Fruit fly (Drosophila melanogaster) whole organism, embryonic: ENCODE data around the gene Cad99C.

Source experiments
- Ada2b ChIP-seq: fragments of 200-800 bp; sonication (Bioruptor generic); IDR thresholded peaks from 2 replicates; pipeline ENCODE4 v1.3.6; 2022; ENCODE audit warnings: missing biosample characterization, missing genetic modification characterization
- Atf-2 ChIP-seq: fragments of 200-800 bp; sonication (Bioruptor generic); optimal IDR thresholded peaks from 2 replicates; lab custom pipeline; 2016; ENCODE audit warnings: missing biosample characterization, missing genetic modification characterization
- BtbVII ChIP-seq: fragments of 200-800 bp; sonication (Bioruptor generic); optimal IDR thresholded peaks from 3 replicates; lab custom pipeline; 2017; ENCODE audit warnings: missing biosample characterization, mild to moderate bottlenecking, missing genetic modification characterization
- CG10959 ChIP-seq: fragments of 200-800 bp; sonication (Bioruptor generic); IDR thresholded peaks from 2 replicates; pipeline ENCODE4 v1.3.6; 2022; ENCODE audit warnings: missing biosample characterization, missing genetic modification characterization
- CG11247 ChIP-seq: fragments of 200-800 bp; sonication (Bioruptor generic); IDR thresholded peaks from 2 replicates; pipeline ENCODE4 v1.3.6; 2022; ENCODE audit warnings: missing biosample characterization, missing genetic modification characterization
- CG11504 ChIP-seq: fragments of 200-800 bp; sonication (Bioruptor generic); optimal IDR thresholded peaks from 3 replicates; lab custom pipeline; 2019; ENCODE audit warnings: missing biosample characterization, mild to moderate bottlenecking, missing genetic modification characterization, moderate library complexity
- CG12155 ChIP-seq: fragments of 200-800 bp; sonication (Bioruptor generic); optimal IDR thresholded peaks from 3 replicates; lab custom pipeline; 2016; ENCODE audit warnings: missing biosample characterization, missing genetic modification characterization
- CG12236 ChIP-seq: fragments of 200-800 bp; sonication (Bioruptor generic); optimal IDR thresholded peaks from 2 replicates; lab custom pipeline; 2016; ENCODE audit warnings: missing biosample characterization, missing genetic modification characterization
- CG13123 ChIP-seq: fragments of 200-800 bp; sonication (Bioruptor generic); optimal IDR thresholded peaks from 2 replicates; lab custom pipeline; 2016; ENCODE audit warnings: missing biosample characterization, missing genetic modification characterization
- CG13894 ChIP-seq: fragments of 200-800 bp; sonication (Bioruptor generic); optimal IDR thresholded peaks from 3 replicates; lab custom pipeline; 2018; ENCODE audit warnings: missing biosample characterization, mild to moderate bottlenecking, missing genetic modification characterization, moderate library complexity
- CG1602 ChIP-seq: fragments of 200-800 bp; sonication (Bioruptor generic); optimal IDR thresholded peaks from 3 replicates; lab custom pipeline; 2016; ENCODE audit warnings: missing biosample characterization, missing genetic modification characterization
- CG16815 ChIP-seq: fragments of 200-800 bp; sonication (Bioruptor generic); optimal IDR thresholded peaks from 3 replicates; lab custom pipeline; 2017; ENCODE audit warnings: missing biosample characterization, mild to moderate bottlenecking, missing genetic modification characterization
- CG17612 ChIP-seq: fragments of 200-800 bp; sonication (Bioruptor generic); IDR thresholded peaks from 2 replicates; pipeline ENCODE4 v1.3.6; 2022; ENCODE audit warnings: missing biosample characterization, missing genetic modification characterization
- CG18599 ChIP-seq: fragments of 200-800 bp; sonication (Bioruptor generic); optimal IDR thresholded peaks from 3 replicates; lab custom pipeline; 2017; ENCODE audit warnings: missing biosample characterization, missing genetic modification characterization, mild to moderate bottlenecking, moderate library complexity, missing genetic modification reagents
- CG33557 ChIP-seq: fragments of 200-800 bp; sonication (Bioruptor generic); optimal IDR thresholded peaks from 2 replicates; lab custom pipeline; 2019; ENCODE audit warnings: missing biosample characterization, mild to moderate bottlenecking, missing genetic modification characterization, moderate library complexity
- CG3407 ChIP-seq: fragments of 200-800 bp; sonication (Bioruptor generic); optimal IDR thresholded peaks from 2 replicates; lab custom pipeline; 2018; ENCODE audit warnings: missing biosample characterization, mild to moderate bottlenecking, missing genetic modification characterization
- CG5245 ChIP-seq: fragments of 200-800 bp; sonication (Bioruptor generic); optimal IDR thresholded peaks from 3 replicates; lab custom pipeline; 2016; ENCODE audit warnings: missing biosample characterization, missing genetic modification characterization
- CG6254 ChIP-seq: fragments of 200-800 bp; sonication (Bioruptor generic); optimal IDR thresholded peaks from 3 replicates; lab custom pipeline; 2017; ENCODE audit warnings: mild to moderate bottlenecking, missing biosample characterization, missing genetic modification reagents, missing genetic modification characterization
- CG6683 ChIP-seq: fragments of 200-800 bp; sonication (Bioruptor generic); optimal IDR thresholded peaks from 2 replicates; lab custom pipeline; 2017; ENCODE audit warnings: missing biosample characterization, mild to moderate bottlenecking, missing genetic modification characterization, missing genetic modification reagents
- CG8944 ChIP-seq: fragments of 200-800 bp; sonication (Bioruptor generic); optimal IDR thresholded peaks from 3 replicates; lab custom pipeline; 2016; ENCODE audit warnings: missing biosample characterization, missing genetic modification characterization
- CG9797 ChIP-seq: fragments of 200-800 bp; sonication (Bioruptor generic); optimal IDR thresholded peaks from 3 replicates; lab custom pipeline; 2018; ENCODE audit warnings: missing biosample characterization, mild to moderate bottlenecking, missing genetic modification characterization
- CG9876 ChIP-seq: fragments of 200-800 bp; sonication (Bioruptor generic); optimal IDR thresholded peaks from 2 replicates; lab custom pipeline; 2016; ENCODE audit warnings: missing biosample characterization, missing genetic modification characterization
- D ChIP-seq, 2 experiments: fragments of 200-800 bp in 1 of 2; fragments of >200 bp in 1 of 2; sonication (Bioruptor generic) in 1 of 2; optimal IDR thresholded peaks; 2 replicates in 1 of 2; 3 replicates in 1 of 2; lab custom pipeline; 2017; ENCODE audit warnings: mild to moderate bottlenecking in 1 of 2, missing biosample characterization in 1 of 2, missing genetic modification characterization in 1 of 2, missing genetic modification reagents in 1 of 2
- Dbx ChIP-seq: fragments of 200-800 bp; sonication (Bioruptor generic); IDR thresholded peaks from 3 replicates; pipeline ENCODE4 v1.3.6; 2022; ENCODE audit warnings: missing biosample characterization, missing genetic modification characterization
- Eip74EF ChIP-seq, 2 experiments: fragments of 200-800 bp in 1 of 2; fragments of >200 bp in 1 of 2; sonication (Bioruptor generic) in 1 of 2; optimal IDR thresholded peaks; 2 replicates each; lab custom pipeline; 2017 to 2019; ENCODE audit warnings: missing biosample characterization in 2 of 2, missing genetic modification characterization in 2 of 2, mild to moderate bottlenecking in 1 of 2, moderate library complexity in 1 of 2
- GATAe ChIP-seq: fragments of 200-800 bp; sonication (Bioruptor generic); conservative IDR thresholded peaks from 2 replicates; pipeline ENCODE4 v1.3.6; 2022; ENCODE audit warnings: missing biosample characterization, missing genetic modification characterization
- HHEX ChIP-seq: fragments of 200-800 bp; sonication (Bioruptor generic); optimal IDR thresholded peaks from 3 replicates; lab custom pipeline; 2017; ENCODE audit warnings: missing biosample characterization, mild to moderate bottlenecking, missing genetic modification characterization, missing genetic modification reagents
- Meics ChIP-seq: fragments of 200-800 bp; sonication (Bioruptor generic); optimal IDR thresholded peaks from 2 replicates; lab custom pipeline; 2017; ENCODE audit warnings: missing biosample characterization, mild to moderate bottlenecking, missing genetic modification characterization
- Mrtf ChIP-seq: fragments of 200-800 bp; sonication (Bioruptor generic); IDR thresholded peaks from 3 replicates; pipeline ENCODE4 v1.3.6; 2022; ENCODE audit warnings: missing biosample characterization, missing genetic modification characterization
- NC2α ChIP-seq: fragments of 200-800 bp; sonication (Bioruptor generic); optimal IDR thresholded peaks from 2 replicates; lab custom pipeline; 2016; ENCODE audit warnings: missing biosample characterization, missing genetic modification characterization
- Poxn ChIP-seq: fragments of 200-800 bp; sonication (Bioruptor generic); IDR thresholded peaks from 2 replicates; pipeline ENCODE4 v1.3.6; 2022; ENCODE audit warnings: missing biosample characterization, missing genetic modification characterization
- Ravus ChIP-seq: fragments of 200-800 bp; sonication (Bioruptor generic); IDR thresholded peaks from 2 replicates; pipeline ENCODE4 v1.3.6; 2022; ENCODE audit warnings: missing biosample characterization, missing genetic modification characterization
- Six4 ChIP-seq: fragments of 200-800 bp; sonication (Bioruptor generic); optimal IDR thresholded peaks from 2 replicates; lab custom pipeline; 2016; ENCODE audit warnings: missing biosample characterization, missing genetic modification characterization
- Usf ChIP-seq: fragments of 200-800 bp; sonication (Bioruptor generic); optimal IDR thresholded peaks from 2 replicates; lab custom pipeline; 2017; ENCODE audit warnings: missing genotype, missing biosample characterization, missing genetic modification characterization
- Xbp1 ChIP-seq: fragments of 200-800 bp; sonication (Bioruptor generic); optimal IDR thresholded peaks from 3 replicates; lab custom pipeline; 2016; ENCODE audit warnings: missing biosample characterization, mild to moderate bottlenecking, missing genetic modification characterization
- bab2 ChIP-seq: fragments of 200-800 bp; sonication (Bioruptor generic); optimal IDR thresholded peaks from 2 replicates; lab custom pipeline; 2016; ENCODE audit warnings: missing biosample characterization, missing genetic modification characterization
- bsh ChIP-seq, 2 experiments: fragments of 200-800 bp; sonication (Bioruptor generic); optimal IDR thresholded peaks; 2 replicates each; lab custom pipeline; 2017 to 2018; ENCODE audit warnings: mild to moderate bottlenecking in 2 of 2, missing biosample characterization in 2 of 2, missing genetic modification characterization in 2 of 2, moderate library complexity in 1 of 2
- cato ChIP-seq: fragments of 200-800 bp; sonication (Bioruptor generic); optimal IDR thresholded peaks from 2 replicates; lab custom pipeline; 2016; ENCODE audit warnings: missing biosample characterization, missing genetic modification characterization, borderline replicate concordance
- cwo ChIP-seq: fragments of 200-800 bp; sonication (Bioruptor generic); optimal IDR thresholded peaks from 3 replicates; lab custom pipeline; 2017; ENCODE audit warnings: missing biosample characterization, missing genetic modification characterization, mild to moderate bottlenecking, moderate library complexity, missing genetic modification reagents
- fd96Cb ChIP-seq: fragments of 200-800 bp; sonication (Bioruptor generic); optimal IDR thresholded peaks from 2 replicates; lab custom pipeline; 2018; ENCODE audit warnings: missing biosample characterization, mild to moderate bottlenecking, missing genetic modification characterization, moderate library complexity
- gce ChIP-seq: fragments of 200-800 bp; sonication (Bioruptor generic); IDR thresholded peaks from 3 replicates; pipeline ENCODE4 v1.3.6; 2022; ENCODE audit warnings: missing biosample characterization, missing genetic modification characterization
- gem ChIP-seq: fragments of 200-800 bp; sonication (Bioruptor generic); optimal IDR thresholded peaks from 2 replicates; lab custom pipeline; 2019; ENCODE audit warnings: missing biosample characterization, mild to moderate bottlenecking, missing genetic modification characterization, moderate library complexity
- hkb ChIP-seq, 2 experiments: fragments of 200-800 bp in 1 of 2; fragments of >200 bp in 1 of 2; sonication (Bioruptor generic) in 1 of 2; IDR thresholded peaks in 1 of 2; optimal IDR thresholded peaks in 1 of 2; 2 replicates each; pipeline versions ENCODE4 v1.3.6 to Lab custom; 2017 to 2022; ENCODE audit warnings: missing biosample characterization in 1 of 2, missing genetic modification characterization in 1 of 2
- ind ChIP-seq: fragments of 200-800 bp; sonication (Bioruptor generic); optimal IDR thresholded peaks from 3 replicates; lab custom pipeline; 2016; ENCODE audit warnings: missing biosample characterization, missing genetic modification characterization
- jigr1 ChIP-seq: fragments of 200-800 bp; sonication (Bioruptor generic); IDR thresholded peaks from 3 replicates; pipeline ENCODE4 v1.3.6; 2022; ENCODE audit warnings: missing biosample characterization, missing genetic modification characterization
- scrt ChIP-seq: fragments of 200-800 bp; sonication (Bioruptor generic); optimal IDR thresholded peaks from 2 replicates; lab custom pipeline; 2018; ENCODE audit warnings: missing biosample characterization, mild to moderate bottlenecking, missing genetic modification characterization, moderate library complexity
- ssp ChIP-seq: fragments of 200-800 bp; sonication (Bioruptor generic); IDR thresholded peaks from 2 replicates; pipeline ENCODE4 v1.3.6; 2022; ENCODE audit warnings: missing biosample characterization, missing genetic modification characterization
- tx ChIP-seq: fragments of 200-800 bp; sonication (Bioruptor generic); optimal IDR thresholded peaks from 2 replicates; lab custom pipeline; 2016; ENCODE audit warnings: missing biosample characterization, missing genetic modification characterization
- vfl ChIP-seq: fragments of 200-800 bp; sonication (Bioruptor generic); optimal IDR thresholded peaks from 2 replicates; lab custom pipeline; 2016; ENCODE audit warnings: missing biosample characterization, missing genetic modification characterization
- zen2 ChIP-seq: fragments of 200-800 bp; sonication (Bioruptor generic); IDR thresholded peaks from 3 replicates; pipeline ENCODE4 v1.3.6; 2022; ENCODE audit warnings: missing biosample characterization, missing genetic modification characterization; ENCODE audit not compliant: partially characterized antibody

The Cad99C gene

DNA sequence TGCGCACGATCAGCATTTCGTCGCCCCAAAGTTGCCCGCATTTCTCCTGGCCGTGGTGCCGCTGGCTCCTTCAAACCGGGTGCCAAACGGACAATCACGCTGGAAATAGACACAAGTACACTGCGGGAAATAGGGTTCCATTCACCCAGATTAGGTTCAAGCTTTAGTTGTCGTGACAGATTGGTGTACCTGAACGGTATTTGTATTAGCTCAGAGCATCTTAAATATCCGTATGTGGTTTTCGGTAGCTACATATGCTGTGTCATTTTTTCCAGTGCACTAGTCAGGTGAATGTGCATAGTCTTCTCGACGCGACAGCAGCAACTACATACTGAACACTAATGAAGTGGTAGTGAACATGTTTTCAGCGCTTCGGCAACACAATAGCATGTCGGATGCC lies 5.7 kb downstream of the Cad99C start (continued):
- no peak for TF ChIP-seq gem (tag; lab: Kevin White, UChicago)
- TF ChIP-seq CG9797 (GFP tag; lab: Kevin White, UChicago), result no peak
- no peak for TF ChIP-seq CG13894 (tag; lab: Kevin White, UChicago)
- no peak for TF ChIP-seq CG12155 (GFP tag; lab: Kevin White, UChicago)
- no peak for TF ChIP-seq CG18599 (GFP tag; lab: Kevin White, UChicago)
- no peak for TF ChIP-seq CG3407 (GFP tag; lab: Kevin White, UChicago)
- TF ChIP-seq tx (GFP tag; lab: Kevin White, UChicago), result no peak
- TF ChIP-seq Meics, result no peak
- no peak for TF ChIP-seq CG5245 (GFP tag; lab: Kevin White, UChicago)
- no peak for TF ChIP-seq CG9876
- no peak for TF ChIP-seq BtbVII (GFP tag; lab: Kevin White, UChicago)
- no peak for TF ChIP-seq ind (GFP tag; lab: Kevin White, UChicago)
- TF ChIP-seq CG6683 (GFP tag; lab: Kevin White, UChicago), result no peak
- no peak for TF ChIP-seq Poxn
- TF ChIP-seq ssp (GFP tag; lab: Robert Waterston, UW), result peak; percentile 26; the same call in 1 of the 2 replicates
- no peak for TF ChIP-seq bab2
- TF ChIP-seq CG10959, result no peak
- no peak for TF ChIP-seq zen2 (GFP tag; lab: Robert Waterston, UW)
- TF ChIP-seq hkb (optimal IDR thresholded peaks at IDR 0.05; lab: Kevin White, UChicago), result no peak
- 0 out of 2 replicates have a peak, but pooled peaks have one; percentile 18 for TF ChIP-seq hkb (GFP tag; IDR thresholded peaks at IDR 0.05; lab: Robert Waterston, UW)
- TF ChIP-seq Usf (GFP tag; lab: Kevin White, UChicago), result no peak
- TF ChIP-seq Six4 (GFP tag; lab: Kevin White, UChicago), result no peak
- no peak for TF ChIP-seq Ada2b (GFP tag; lab: Robert Waterston, UW)
- TF ChIP-seq CG12236 (GFP tag; lab: Kevin White, UChicago), result no peak
- TF ChIP-seq gce (GFP tag; lab: Robert Waterston, UW), result peak; percentile 54; the same call in 1 of the 3 replicates
- 0 out of 2 replicates have a peak, but pooled peaks have one; percentile 7 for TF ChIP-seq CG11247 (GFP tag; lab: Robert Waterston, UW)
- TF ChIP-seq Ravus, result no peak
- TF ChIP-seq HHEX (GFP tag; lab: Kevin White, UChicago), result no peak
- TF ChIP-seq GATAe (GFP tag; lab: Robert Waterston, UW), result no peak
- TF ChIP-seq fd96Cb (tag; lab: Kevin White, UChicago), result no peak
- no peak for TF ChIP-seq CG13123 (GFP tag; lab: Kevin White, UChicago)
- TF ChIP-seq CG11504 (tag; lab: Kevin White, UChicago), result no peak
- TF ChIP-seq Dbx (GFP tag; lab: Robert Waterston, UW), result no peak
- TF ChIP-seq scrt, result no peak
- no peak for TF ChIP-seq CG17612 (GFP tag; lab: Robert Waterston, UW)
- TF ChIP-seq Xbp1 (GFP tag; lab: Kevin White, UChicago), result peak; percentile 13
- TF ChIP-seq CG8944 (GFP tag; lab: Kevin White, UChicago), result no peak
- TF ChIP-seq Mrtf (GFP tag; lab: Robert Waterston, UW), result 0 out of 3 replicates have a peak, but pooled peaks have one; percentile 28
- TF ChIP-seq bsh (GFP tag; optimal IDR thresholded peaks at IDR 0.05; lab: Kevin White, UChicago), result no peak
- no peak for TF ChIP-seq CG1602 (GFP tag; lab: Kevin White, UChicago)
- TF ChIP-seq cato, result no peak
- no peak for TF ChIP-seq NC2α (GFP tag; lab: Kevin White, UChicago)
- no peak for TF ChIP-seq cwo (GFP tag; lab: Kevin White, UChicago)
- TF ChIP-seq Atf-2 (GFP tag; lab: Kevin White, UChicago), result no peak
- TF ChIP-seq CG16815, result no peak
- no peak for TF ChIP-seq CG6254 (GFP tag; lab: Kevin White, UChicago)
- TF ChIP-seq Eip74EF (GFP tag; optimal IDR thresholded peaks at IDR 0.05; lab: Kevin White, UChicago), result no peak
- no peak for TF ChIP-seq CG33557 (GFP tag; lab: Kevin White, UChicago)
- no peak for TF ChIP-seq vfl (GFP tag; lab: Kevin White, UChicago)
- no peak for TF ChIP-seq jigr1 (GFP tag; lab: Robert Waterston, UW)
- no peak for TF ChIP-seq D (optimal IDR thresholded peaks at IDR 0.05; lab: Kevin White, UChicago)
- no peak for TF ChIP-seq D (GFP tag; optimal IDR thresholded peaks at IDR 0.05; lab: Kevin White, UChicago)
